Worm (Caenorhabditis elegans) whole organism, late embryonic: ENCODE measurements around the gene srx-77.

Source experiments
- che-1 ChIP-seq: sonication (generic microtip); optimal IDR thresholded peaks from 2 replicates; lab custom pipeline; 2016; ENCODE audit warnings: mild to moderate bottlenecking, missing genetic modification characterization, missing compliant biosample characterization
- dmd-4 ChIP-seq: sonication (generic microtip); optimal IDR thresholded peaks from 2 replicates; lab custom pipeline; 2016; ENCODE audit warnings: borderline replicate concordance, missing genetic modification characterization, missing compliant biosample characterization
- pag-3 ChIP-seq: sonication (generic microtip); optimal IDR thresholded peaks from 2 replicates; lab custom pipeline; 2016; ENCODE audit warnings: missing compliant biosample characterization, missing genetic modification characterization, borderline replicate concordance

DNA sequence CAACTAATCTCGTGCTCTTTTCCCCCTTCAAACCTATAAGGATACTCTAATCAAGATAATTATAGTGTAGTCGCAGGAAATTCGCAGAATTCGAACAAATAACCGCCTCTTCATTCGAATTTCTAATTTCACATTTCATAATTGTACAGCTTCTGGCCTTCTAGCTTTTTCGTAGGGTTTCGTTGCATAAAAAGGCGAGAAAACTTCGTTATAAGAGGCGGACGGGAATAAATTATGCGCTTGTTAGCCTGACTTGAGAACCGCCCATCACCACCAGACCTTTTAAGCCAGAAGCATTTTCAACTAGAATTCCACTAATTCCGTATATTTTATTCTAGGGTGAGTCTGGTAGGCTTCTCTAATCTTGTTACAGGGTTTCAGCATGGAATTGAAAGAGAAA is 13.1 kb upstream of the srx-77 start, which contains the start of gene K03B4.4:
- TF ChIP-seq che-1 (tag; lab: Kevin White, UChicago) (no peak), pag-3 (tag; lab: Kevin White, UChicago) (no peak), dmd-4 (no peak)
